Worm (Caenorhabditis elegans) whole organism, dauer: ENCODE data around the gene W04H10.6.
"Not testable (repeated sequence)": the region's sequence is repeated elsewhere in the genome, so short reads cannot be mapped to it uniquely, and the experiment has no call there.

Experiments used
- unc-62 ChIP-seq: sonication (generic microtip); optimal IDR thresholded peaks from 2 replicates; lab custom pipeline; 2017; ENCODE audit warnings: missing biosample characterization, missing genetic modification reagents, missing genetic modification characterization

W04H10.6 gene

DNA sequence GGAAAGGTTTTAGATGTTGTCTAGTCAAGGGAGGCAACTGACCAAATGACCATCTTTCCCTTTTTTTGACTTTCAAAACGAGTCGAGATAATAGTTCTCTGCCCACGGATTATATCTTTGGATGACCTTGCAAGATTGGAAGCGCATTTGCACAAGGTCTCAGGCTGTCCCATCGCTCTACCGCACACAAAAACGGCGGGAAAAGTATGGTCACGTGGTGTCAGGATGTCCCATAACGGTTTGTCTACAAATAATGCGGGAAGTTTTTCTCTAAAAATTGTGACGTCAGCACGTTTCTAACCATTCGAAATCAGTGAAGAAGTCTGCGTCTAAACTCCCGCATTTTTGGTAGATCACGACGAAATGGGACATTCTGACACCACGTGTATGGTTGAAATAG is at the start of gene W04H10.6:
Gene W04H10.6, minus strand, starts transcription at position 101 of the 400 bp plus-strand sequence.
- no peak for TF ChIP-seq unc-62 (GFP tag; lab: Kevin White, UChicago)

DNA sequence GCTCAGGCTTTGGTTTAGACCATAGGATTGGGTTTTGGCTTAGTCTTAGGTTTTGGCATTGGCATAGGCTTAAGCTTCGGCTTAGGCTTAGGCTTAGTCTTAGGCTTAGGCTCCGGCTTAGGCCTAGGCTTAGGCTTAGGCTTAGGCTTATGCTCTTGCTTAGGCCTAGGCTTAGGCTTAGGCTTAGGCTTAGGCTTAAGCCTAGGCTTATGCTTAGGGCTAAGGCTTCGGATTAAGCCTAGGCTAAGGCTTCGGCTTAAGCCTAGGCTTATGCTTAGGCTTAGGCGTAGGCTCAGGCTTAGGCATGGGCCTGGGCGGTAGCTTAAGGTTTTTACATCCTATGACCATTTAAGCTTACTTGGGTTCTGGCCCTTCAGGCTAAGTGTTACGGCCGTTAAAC is 43.1 kb upstream of the W04H10.6 start:
- TF ChIP-seq unc-62 (GFP tag; lab: Kevin White, UChicago) = no peak

DNA sequence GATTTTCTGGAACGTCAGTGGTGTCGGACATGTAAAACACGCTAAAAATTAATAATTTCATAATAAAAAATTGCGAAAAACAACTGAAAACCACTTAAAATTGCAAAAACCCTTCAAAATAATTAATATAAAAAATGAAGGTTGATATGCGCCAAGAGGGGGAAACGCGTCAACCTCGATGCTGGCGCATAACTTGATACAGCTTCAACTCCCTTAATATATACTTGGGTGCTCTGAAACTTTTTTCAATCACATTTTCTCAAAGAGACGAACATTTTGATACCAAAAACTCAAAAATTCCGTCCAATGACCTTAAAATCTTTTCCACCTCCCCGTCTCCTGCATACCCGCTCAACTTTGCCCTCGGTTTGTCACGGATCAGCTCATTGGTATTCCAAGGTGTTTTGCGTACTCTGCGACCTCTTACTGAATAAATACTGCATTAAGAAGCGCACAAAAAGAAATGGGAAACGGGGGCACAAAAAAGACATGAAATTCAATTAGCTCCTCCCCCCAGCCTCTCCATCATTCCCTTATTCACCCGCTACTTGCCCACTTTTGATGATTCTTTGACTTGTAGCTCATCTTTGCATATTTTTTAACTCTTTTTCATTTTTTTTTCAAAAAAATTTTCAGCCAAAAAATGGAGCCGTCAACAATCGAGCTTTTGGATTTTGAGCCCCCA is 42.2 kb upstream of the W04H10.6 start, which contains the start of the genes K07E8.7 and frpr-14:
Gene K07E8.7, minus strand, starts transcription at position 47 of the 685 bp plus-strand sequence.
Gene frpr-14, plus strand, starts transcription at position 635 of the 685 bp plus-strand sequence.
- TF ChIP-seq unc-62 (GFP tag; lab: Kevin White, UChicago) = no peak

DNA sequence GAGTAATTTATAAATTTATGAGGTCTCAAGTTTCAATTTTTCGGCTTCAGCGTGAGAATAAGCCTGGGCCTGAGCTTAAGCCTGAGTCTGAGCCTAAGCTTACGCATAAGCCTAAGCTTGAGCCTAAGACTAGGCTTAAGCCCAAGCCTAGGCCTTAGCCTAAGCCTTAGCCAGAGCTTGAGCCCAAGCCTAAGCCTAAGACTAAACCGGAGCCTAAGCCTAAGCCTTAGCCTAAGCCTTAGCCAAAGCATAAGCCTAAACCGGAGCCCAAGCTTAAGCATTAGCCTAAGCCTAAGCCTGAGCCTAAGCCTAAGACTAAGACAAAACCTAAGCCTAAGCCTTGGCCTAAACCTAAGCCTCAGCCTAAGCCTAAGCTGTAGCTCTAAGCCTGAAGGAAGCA is 35.5 kb upstream of the W04H10.6 start:
- no peak for TF ChIP-seq unc-62 (GFP tag; lab: Kevin White, UChicago)

DNA sequence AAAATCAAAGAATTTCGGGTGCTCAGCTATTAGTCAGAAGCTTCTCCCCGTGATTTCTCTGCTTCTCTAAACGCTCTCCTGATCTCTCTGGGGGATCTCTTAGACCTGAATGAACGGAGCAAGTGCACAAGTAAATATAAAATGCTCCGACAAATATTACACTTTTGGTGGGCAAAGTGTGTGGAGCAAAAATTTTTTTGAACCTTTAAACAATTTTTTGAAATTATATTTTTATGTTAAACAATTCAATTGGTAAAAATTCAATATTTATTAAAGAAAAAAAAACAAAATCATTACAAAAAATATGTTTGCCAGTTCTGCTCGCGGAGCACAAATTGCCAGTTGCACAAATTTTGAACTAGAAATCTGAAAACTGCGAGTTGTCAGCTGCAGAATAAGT is 31.2 kb upstream of the W04H10.6 start, which contains the start of gene K07E8.6:
Gene K07E8.6, minus strand, starts transcription at position 101 of the 400 bp plus-strand sequence.
- no peak for TF ChIP-seq unc-62 (GFP tag; lab: Kevin White, UChicago)

DNA sequence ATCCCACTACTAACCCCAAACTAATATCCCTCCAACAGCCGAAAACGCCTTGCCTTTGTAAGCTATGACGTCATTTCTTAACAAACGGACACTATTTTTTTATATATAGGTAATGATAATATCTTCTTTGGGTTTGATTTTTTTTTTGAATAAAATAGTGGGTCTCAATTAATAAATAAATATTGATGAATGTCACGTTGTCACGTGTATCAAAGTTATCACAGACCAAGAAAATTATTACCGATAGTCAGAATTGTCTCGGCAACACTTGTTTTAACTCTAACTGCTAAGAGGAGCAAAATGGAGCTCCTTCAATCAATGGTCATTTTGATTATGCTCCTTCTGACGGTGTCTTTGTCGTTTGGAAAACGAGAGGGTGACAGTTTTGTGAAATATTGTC is 25.7 kb upstream of the W04H10.6 start, which contains the start of gene T04B8.1:
Gene T04B8.1, plus strand, starts transcription at position 301 of the 400 bp plus-strand sequence.
- no peak for TF ChIP-seq unc-62 (GFP tag; lab: Kevin White, UChicago)

DNA sequence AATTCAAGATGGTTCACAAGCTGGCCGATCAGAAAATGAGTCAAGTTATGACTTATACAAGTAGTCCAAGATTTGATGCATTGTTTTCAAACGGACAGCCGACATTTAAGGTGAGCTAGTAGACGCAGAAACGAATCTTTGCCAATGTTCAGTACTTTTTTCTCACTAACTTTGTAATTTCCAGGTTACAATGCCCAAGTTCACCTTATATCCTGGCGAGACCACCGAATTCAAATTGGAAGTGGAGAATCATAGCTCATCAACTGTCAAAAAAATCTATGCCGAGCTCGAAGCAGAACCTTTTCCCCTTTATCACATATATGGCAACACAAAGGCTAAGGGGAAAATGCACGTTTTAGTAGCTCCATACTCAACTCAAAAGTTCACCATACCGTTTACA is 19.7 kb upstream of the W04H10.6 start:
- no peak for TF ChIP-seq unc-62 (GFP tag; lab: Kevin White, UChicago)

DNA sequence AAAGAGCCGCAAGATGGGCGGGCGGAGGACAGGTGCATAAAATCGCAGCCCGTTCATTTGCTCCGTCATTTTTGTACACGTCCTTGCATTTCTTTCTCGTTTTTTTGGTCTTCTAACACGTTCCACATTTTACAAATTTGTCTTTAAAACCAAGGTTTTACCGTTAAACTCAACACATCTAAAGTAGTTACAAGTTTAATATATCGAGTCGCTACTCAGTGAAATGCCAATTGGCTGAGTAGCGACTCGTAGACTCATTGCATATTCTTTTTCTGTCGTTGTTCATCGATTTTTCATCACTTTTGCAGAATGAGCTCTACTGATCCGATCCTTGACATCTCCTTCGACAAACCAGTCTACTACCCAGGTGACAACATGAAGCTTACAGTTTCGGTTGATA is 19.0 kb upstream of the W04H10.6 start, which contains the start of gene arrd-1:
Gene arrd-1, plus strand, starts transcription at position 301 of the 400 bp plus-strand sequence.
- no peak for TF ChIP-seq unc-62 (GFP tag; lab: Kevin White, UChicago)

DNA sequence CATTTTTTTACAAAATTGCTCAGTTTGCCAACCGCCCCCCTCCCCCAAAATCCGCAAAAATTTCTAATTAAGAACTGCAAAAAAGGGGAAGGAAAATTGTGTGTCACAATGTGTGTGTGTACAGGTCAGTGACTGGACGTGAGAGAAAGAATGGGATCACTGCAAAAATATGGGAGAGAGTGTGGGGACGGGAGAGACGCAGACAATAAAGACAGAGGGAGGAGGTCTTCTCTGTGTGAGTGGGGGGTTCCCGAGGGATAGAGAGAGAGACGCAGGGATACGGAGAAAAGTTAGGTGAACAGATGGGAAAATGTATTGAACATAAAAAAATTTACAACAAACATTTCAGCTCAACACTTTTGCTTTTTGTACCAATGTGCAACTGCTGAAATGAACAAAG is 17.7 kb upstream of the W04H10.6 start:
- no peak for TF ChIP-seq unc-62 (GFP tag; lab: Kevin White, UChicago)

DNA sequence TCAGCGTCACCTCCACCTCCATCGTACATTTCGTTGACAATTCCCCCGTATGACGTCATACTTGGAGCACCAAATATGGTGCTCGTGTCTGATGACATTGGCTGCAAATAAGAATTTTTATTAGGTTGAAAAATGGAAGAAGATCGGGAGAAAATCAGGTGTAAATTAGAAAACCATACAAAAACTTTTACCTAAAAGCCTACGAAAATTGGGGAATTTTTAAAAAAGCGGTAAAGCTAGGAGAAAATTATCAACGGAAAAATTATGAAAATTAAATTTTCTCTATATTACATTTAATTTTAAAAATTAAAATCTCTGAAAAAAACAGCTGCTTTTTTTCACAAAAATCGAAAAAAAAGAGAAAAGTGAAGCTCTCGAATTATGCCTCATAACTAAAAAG is 16.2 kb upstream of the W04H10.6 start, which contains the start of gene T04B8.5:
Gene T04B8.5, minus strand, starts transcription at position 101 of the 400 bp plus-strand sequence.
- TF ChIP-seq unc-62 (GFP tag; lab: Kevin White, UChicago) = no peak

DNA sequence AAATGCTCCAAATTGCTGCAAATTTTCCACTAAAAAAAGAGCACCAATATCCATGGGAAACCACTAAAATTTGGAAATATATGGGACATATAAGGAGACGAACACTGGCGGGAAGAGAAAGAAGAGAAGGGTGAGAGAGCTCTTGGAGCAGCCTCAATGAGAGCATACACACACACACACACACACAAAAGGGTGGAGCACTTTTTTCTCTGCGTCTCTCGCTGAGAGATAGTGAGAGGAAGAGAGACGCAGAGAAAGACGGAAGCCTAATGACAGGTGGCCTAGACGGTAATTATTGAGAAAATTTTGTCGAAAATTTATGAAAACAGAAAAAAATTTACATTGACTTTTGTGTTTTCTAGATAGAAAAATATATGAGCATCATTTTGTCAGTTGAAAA is 14.2 kb upstream of the W04H10.6 start:
- no peak for TF ChIP-seq unc-62 (GFP tag; lab: Kevin White, UChicago)

DNA sequence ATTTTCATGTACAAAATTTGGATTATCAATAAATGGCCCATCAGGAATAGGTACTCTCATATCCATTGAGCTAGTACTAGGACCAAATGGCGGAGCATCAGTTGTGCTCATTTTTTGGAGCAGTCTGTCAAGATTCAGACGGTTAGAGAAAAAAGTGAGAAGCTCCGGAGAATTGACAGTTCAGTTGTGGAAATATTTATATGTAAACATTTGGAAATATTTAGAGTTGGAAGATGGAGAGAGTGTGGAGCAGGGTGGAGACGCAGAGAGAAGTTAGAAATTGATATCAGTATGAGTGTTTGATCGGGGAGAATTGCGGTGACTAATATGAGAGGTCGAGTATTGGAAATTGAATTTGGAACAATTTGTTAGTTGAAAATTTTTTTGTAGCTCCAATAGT is 12.9 kb upstream of the W04H10.6 start:
- no peak for TF ChIP-seq unc-62 (GFP tag; lab: Kevin White, UChicago)

DNA sequence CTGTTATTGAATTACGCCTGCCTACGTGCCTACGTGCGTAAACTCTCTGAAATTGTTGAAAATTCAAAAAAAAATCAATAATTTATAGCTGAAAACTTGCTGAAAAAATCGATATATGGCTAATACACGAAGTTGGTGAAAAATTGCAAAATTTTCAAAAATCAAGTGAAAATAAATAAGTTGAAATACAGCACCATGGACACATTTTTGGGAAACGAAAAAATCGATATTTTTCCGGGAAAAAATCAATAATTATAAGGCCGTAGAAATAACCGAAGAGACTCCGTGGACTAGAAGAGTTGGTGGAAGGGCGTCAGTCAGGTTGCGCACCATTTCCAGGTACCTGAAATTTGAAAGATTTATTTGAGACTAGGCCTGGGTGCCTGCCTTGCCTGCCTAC is 6.5 kb upstream of the W04H10.6 start:
- no peak for TF ChIP-seq unc-62 (GFP tag; lab: Kevin White, UChicago)

DNA sequence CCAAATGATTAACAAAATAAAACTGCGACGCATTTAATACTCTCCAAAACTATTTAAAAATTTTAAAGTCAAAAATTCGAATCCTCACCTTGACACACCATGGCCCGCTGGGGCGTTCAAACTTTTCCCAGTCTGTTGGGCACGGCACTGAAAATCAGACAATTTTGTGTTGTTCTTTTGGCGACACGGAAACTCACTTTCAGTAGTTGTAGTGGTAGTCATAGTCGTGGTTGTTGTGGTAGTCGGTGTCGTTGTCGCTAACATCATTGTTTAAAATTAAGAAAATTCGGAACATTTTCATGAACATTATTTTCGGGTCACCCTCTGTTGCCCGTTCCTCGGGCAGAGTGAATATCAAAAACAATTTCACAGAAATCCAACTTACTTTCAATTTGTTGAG is 4.1 kb upstream of the W04H10.6 start, which contains the start of gene clec-118:
Gene clec-118, minus strand, starts transcription at position 101 of the 400 bp plus-strand sequence.
- not testable (repeated sequence) for TF ChIP-seq unc-62 (GFP tag; lab: Kevin White, UChicago)

DNA sequence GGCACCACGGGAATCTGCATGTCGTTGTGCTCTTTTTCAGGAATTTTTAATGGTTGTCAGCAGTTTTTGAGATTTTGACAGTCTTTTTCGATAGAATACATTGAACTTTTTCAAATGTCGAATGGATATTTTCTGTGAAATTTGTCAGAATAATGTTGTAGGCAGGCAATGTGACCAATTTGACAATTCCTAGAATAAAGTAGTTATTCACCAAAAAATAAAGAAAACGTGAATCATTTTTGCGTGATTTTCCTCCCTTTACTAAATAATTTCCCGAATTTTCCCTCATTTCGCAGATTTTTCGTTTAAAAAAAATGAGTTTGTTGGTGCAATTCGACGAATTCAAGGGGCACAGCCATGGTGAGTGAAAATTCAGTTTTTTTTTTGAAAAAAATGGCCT is 516 bp upstream of the W04H10.6 start, which contains the start of gene W04H10.1:
Gene W04H10.1, plus strand, starts transcription at position 301 of the 400 bp plus-strand sequence.
- no peak for TF ChIP-seq unc-62 (GFP tag; lab: Kevin White, UChicago)

DNA sequence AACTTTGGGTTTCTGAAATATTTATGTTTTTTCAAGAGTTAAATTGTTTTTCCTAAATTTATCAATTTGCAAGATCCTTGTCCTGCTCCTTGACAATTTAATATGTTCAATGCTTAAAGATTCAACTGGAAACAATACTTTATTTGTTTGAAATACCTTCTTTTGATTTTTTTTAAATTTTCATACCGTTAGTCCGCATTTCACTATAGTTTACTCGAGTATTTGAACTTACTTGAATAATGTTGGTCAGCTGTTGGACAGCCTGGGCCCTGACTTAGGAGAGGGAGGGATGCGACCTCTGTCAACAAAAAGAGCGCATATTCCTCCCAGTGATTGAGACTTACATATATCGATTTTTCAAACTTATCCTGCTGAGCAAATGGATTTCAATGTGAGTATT is 2.2 kb downstream of the W04H10.6 start, which contains the start of gene W04H10.5:
Gene W04H10.5, plus strand, starts transcription at position 301 of the 400 bp plus-strand sequence.
- TF ChIP-seq unc-62 (GFP tag; lab: Kevin White, UChicago) = no peak

DNA sequence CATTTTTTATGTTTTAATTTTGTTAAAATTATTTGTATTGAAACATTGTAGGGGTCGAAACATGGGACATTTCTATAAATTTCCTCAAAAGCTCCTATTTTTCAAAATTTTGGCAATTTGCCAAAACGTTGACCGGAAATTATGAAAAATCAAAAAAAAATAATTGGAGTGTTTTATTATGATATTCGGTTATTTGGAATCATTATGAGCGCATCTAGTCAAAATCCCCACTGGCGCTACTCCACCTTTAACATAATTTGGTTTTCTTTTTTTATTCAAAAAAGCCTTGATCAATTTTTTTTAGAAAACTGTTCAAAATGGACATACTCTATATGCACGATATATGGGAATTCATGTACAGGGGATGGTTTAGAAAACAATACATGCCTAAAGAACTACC is 3.0 kb downstream of the W04H10.6 start, which contains the start of gene W04H10.2:
Gene W04H10.2, plus strand, starts transcription at position 301 of the 400 bp plus-strand sequence.
- TF ChIP-seq unc-62 (GFP tag; lab: Kevin White, UChicago) = no peak
